Fruit fly (Drosophila melanogaster) whole organism, pupa: Measurements from ENCODE around the gene regucalcin.

Experiments used
- CG10348 ChIP-seq: fragments of 200-800 bp; sonication (Bioruptor generic); IDR thresholded peaks from 2 replicates; pipeline ENCODE4 v1.3.6; 2022; ENCODE audit warnings: missing biosample characterization, missing genetic modification characterization
- CG12605 ChIP-seq: fragments of 200-800 bp; sonication (Bioruptor generic); IDR thresholded peaks from 2 replicates; pipeline ENCODE4 v1.3.6; 2022; ENCODE audit warnings: missing biosample characterization, missing genetic modification characterization
- CG13204 ChIP-seq: fragments of 200-800 bp; sonication (Bioruptor generic); optimal IDR thresholded peaks from 2 replicates; lab custom pipeline; 2018; ENCODE audit warnings: missing biosample characterization, mild to moderate bottlenecking, missing genetic modification characterization, moderate library complexity
- CG14655 ChIP-seq: fragments of 200-800 bp; sonication (Bioruptor generic); optimal IDR thresholded peaks from 3 replicates; lab custom pipeline; 2017; ENCODE audit warnings: mild to moderate bottlenecking, missing biosample characterization, missing genetic modification reagents, missing genetic modification characterization
- CG15710 ChIP-seq: fragments of 200-800 bp; sonication (Bioruptor generic); optimal IDR thresholded peaks from 2 replicates; lab custom pipeline; 2018; ENCODE audit warnings: missing biosample characterization, mild to moderate bottlenecking, missing genetic modification characterization, moderate library complexity
- CG17806 ChIP-seq: fragments of 200-800 bp; sonication (Bioruptor generic); optimal IDR thresholded peaks from 2 replicates; lab custom pipeline; 2018; ENCODE audit warnings: missing biosample characterization, mild to moderate bottlenecking, missing genetic modification characterization, moderate library complexity
- CG32121 ChIP-seq: fragments of 200-800 bp; sonication (Bioruptor generic); IDR thresholded peaks from 2 replicates; pipeline ENCODE4 v1.3.6; 2022; ENCODE audit warnings: missing biosample characterization, missing genetic modification characterization
- CG34367 ChIP-seq: fragments of 200-800 bp; sonication (Bioruptor generic); optimal IDR thresholded peaks from 2 replicates; lab custom pipeline; 2018; ENCODE audit warnings: missing biosample characterization, mild to moderate bottlenecking, missing genetic modification characterization
- CG4496 ChIP-seq: fragments of 200-800 bp; sonication (Bioruptor generic); IDR thresholded peaks from 3 replicates; pipeline ENCODE4 v1.3.6; 2022; ENCODE audit warnings: missing biosample characterization, missing genetic modification characterization
- CG8159 ChIP-seq: fragments of 200-800 bp; sonication (Bioruptor generic); optimal IDR thresholded peaks from 3 replicates; lab custom pipeline; 2018; ENCODE audit warnings: missing biosample characterization, mild to moderate bottlenecking, missing genetic modification characterization, moderate library complexity
- CG8301 ChIP-seq: fragments of 200-800 bp; sonication (Bioruptor generic); optimal IDR thresholded peaks from 2 replicates; lab custom pipeline; 2018; ENCODE audit warnings: missing biosample characterization, mild to moderate bottlenecking, missing genetic modification characterization
- CG9948 ChIP-seq: fragments of 200-800 bp; sonication (Bioruptor generic); optimal IDR thresholded peaks from 2 replicates; lab custom pipeline; 2018; ENCODE audit warnings: missing biosample characterization, mild to moderate bottlenecking, missing genetic modification characterization, moderate library complexity
- D1 ChIP-seq: fragments of 200-800 bp; sonication (Bioruptor generic); optimal IDR thresholded peaks from 2 replicates; lab custom pipeline; 2018; ENCODE audit warnings: missing biosample characterization, mild to moderate bottlenecking, missing genetic modification characterization, moderate library complexity
- EcR ChIP-seq: fragments of 200-800 bp; sonication (Bioruptor generic); optimal IDR thresholded peaks from 3 replicates; lab custom pipeline; 2019; ENCODE audit warnings: missing biosample characterization, missing genetic modification characterization, mild to moderate bottlenecking, moderate library complexity, missing genetic modification reagents
- Ets98B ChIP-seq: fragments of 200-800 bp; sonication (Bioruptor generic); IDR thresholded peaks from 2 replicates; pipeline ENCODE4 v1.3.6; 2022; ENCODE audit warnings: missing biosample characterization, missing genetic modification characterization
- Pif1A ChIP-seq: fragments of 200-800 bp; sonication (Bioruptor generic); optimal IDR thresholded peaks from 3 replicates; lab custom pipeline; 2016; ENCODE audit warnings: missing biosample characterization, missing genetic modification characterization
- Pif1B ChIP-seq: fragments of 200-800 bp; sonication (Bioruptor generic); optimal IDR thresholded peaks from 3 replicates; lab custom pipeline; 2016; ENCODE audit warnings: missing biosample characterization, missing genetic modification characterization
- Snoo ChIP-seq: fragments of 200-800 bp; sonication (Bioruptor generic); optimal IDR thresholded peaks from 3 replicates; lab custom pipeline; 2017; ENCODE audit warnings: missing biosample characterization, mild to moderate bottlenecking, missing genetic modification characterization, inconsistent platforms
- fd96Ca ChIP-seq: fragments of 200-800 bp; sonication (Bioruptor generic); IDR thresholded peaks from 3 replicates; pipeline ENCODE4 v1.3.6; 2022; ENCODE audit warnings: missing biosample characterization, missing genetic modification characterization
- gl ChIP-seq: fragments of 200-800 bp; sonication (Bioruptor generic); optimal IDR thresholded peaks from 2 replicates; lab custom pipeline; 2018; ENCODE audit warnings: missing biosample characterization, mild to moderate bottlenecking, missing genetic modification characterization
- rn ChIP-seq: fragments of 200-800 bp; sonication (Bioruptor generic); IDR thresholded peaks from 2 replicates; pipeline ENCODE4 v1.3.6; 2022; ENCODE audit warnings: missing biosample characterization, missing genetic modification characterization

The regucalcin gene

DNA sequence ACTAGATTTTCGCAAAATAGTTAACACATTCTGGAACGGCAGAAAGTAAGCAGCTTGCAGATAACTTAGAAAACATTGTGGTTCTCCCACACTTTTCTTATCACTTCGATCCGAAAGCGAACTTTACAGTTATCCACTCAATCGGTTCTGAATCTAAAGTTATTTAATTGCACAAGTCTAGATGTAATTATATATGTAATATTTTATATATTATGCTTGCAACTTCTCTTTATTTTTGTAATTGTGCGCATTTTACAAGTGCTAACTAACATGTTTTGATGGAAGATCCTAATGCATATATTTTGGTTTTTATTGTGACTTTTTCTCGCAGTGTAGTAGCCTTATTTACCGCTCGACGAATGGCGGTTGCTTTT lies 7.8 kb upstream of the regucalcin start:
- TF ChIP-seq CG14655 (GFP tag; lab: Kevin White, UChicago) (peak; percentile 84), CG8301 (tag; lab: Kevin White, UChicago) (peak; percentile 57), CG12605 (GFP tag; lab: Robert Waterston, UW) (no peak), CG15710 (tag; lab: Kevin White, UChicago) (peak; percentile 55), D1 (tag; lab: Kevin White, UChicago) (peak; percentile 2), CG13204 (GFP tag; lab: Kevin White, UChicago) (peak; percentile 38), CG34367 (tag; lab: Kevin White, UChicago) (peak; percentile 43), CG32121 (GFP tag; lab: Robert Waterston, UW) (no peak), Snoo (peak; percentile 67), CG17806 (tag; lab: Kevin White, UChicago) (peak; percentile 9), CG9948 (tag; lab: Kevin White, UChicago) (peak; percentile 61), gl (tag; lab: Kevin White, UChicago) (no peak), CG4496 (peak; percentile 76), CG8159 (tag; lab: Kevin White, UChicago) (peak; percentile 83), Ets98B (GFP tag; lab: Robert Waterston, UW) (peak; percentile 22; the same call in 1 of the 2 replicates)
- TF ChIP-seq, all 21 proteins: peak for 12

DNA sequence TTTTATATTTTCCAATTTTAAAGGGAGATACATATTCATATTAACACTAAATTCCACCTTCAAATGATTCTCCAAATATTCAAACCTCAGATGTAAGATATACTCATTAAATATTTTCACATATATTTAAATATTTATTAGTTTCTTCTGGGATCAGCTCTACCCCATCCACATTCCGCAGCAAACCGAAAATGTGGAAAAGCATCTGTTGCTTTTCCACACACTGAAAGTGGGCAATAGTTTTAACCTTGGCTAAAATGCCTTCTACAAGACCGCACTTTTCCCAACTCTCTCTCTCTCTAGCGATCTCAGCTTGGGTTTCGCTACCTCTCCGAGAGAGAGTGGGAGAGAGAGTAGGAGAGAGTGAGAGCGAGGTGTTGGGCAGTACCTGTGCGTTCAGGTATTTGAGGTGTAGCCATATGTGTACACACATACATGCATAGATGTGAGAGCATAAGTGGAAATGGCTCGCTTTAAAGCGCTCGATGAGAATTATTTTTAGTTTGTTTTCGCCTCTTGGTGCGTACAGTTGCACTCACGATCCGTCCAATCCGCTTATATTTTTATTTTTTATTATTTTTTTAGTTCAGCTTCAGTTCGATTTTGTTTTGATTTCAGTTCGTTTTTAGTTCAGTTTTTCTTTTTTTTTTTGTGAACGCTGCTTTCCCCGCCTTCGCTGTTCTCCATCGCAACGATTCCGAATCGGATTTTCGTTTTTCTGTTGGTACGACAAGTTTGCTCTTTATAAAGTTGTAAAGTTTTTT lies 5.3 kb upstream of the regucalcin start, which contains the start of gene CG1806:
TSS of gene CG1806 (plus strand) at position 499 of the 764 bp plus-strand sequence.
- TF ChIP-seq CG14655 (GFP tag; lab: Kevin White, UChicago) (peak; percentile 45), fd96Ca (peak; percentile 69; the same call in 2 of the 3 replicates), Snoo (no peak), gl (tag; lab: Kevin White, UChicago) (peak; percentile 39), CG32121 (GFP tag; lab: Robert Waterston, UW) (peak; percentile 60; the same call in 1 of the 2 replicates), Pif1A (GFP tag; lab: Kevin White, UChicago) (peak; percentile 64), D1 (tag; lab: Kevin White, UChicago) (no peak), Ets98B (GFP tag; lab: Robert Waterston, UW) (peak; percentile 62), CG9948 (tag; lab: Kevin White, UChicago) (no peak), CG34367 (tag; lab: Kevin White, UChicago) (peak; percentile 41), CG4496 (peak; percentile 73), CG13204 (GFP tag; lab: Kevin White, UChicago) (peak; percentile 36), Pif1B (peak; percentile 64), CG12605 (GFP tag; lab: Robert Waterston, UW) (peak; percentile 62), CG8159 (tag; lab: Kevin White, UChicago) (peak; percentile 34), CG8301 (tag; lab: Kevin White, UChicago) (no peak), EcR (GFP tag; lab: Kevin White, UChicago) (peak; percentile 22), CG10348 (no peak), CG15710 (tag; lab: Kevin White, UChicago) (peak; percentile 32), rn (0 out of 2 replicates have a peak, but pooled peaks have one; percentile 19), CG17806 (tag; lab: Kevin White, UChicago) (peak; percentile 11)

DNA sequence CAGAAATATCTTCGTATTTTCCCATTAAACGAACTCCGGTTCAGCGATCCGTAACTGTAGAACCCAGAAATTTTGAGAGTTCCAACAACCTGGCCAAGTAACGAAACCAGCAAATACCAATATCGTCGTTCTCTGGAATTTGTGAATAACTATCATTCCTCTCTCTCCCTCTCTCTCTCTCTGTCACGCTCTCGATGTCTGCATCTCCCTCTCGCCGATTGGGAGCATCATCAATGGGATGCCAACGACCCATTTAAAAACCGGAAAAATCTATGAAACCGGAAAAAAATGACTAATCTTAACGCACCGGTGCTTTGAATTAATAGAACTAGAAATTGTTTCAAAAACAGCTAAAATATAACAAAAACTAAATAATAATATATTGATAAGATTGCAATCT lies 4.6 kb upstream of the regucalcin start:
- TF ChIP-seq CG32121 (GFP tag; lab: Robert Waterston, UW) (no peak), EcR (GFP tag; lab: Kevin White, UChicago) (peak; percentile 91)

DNA sequence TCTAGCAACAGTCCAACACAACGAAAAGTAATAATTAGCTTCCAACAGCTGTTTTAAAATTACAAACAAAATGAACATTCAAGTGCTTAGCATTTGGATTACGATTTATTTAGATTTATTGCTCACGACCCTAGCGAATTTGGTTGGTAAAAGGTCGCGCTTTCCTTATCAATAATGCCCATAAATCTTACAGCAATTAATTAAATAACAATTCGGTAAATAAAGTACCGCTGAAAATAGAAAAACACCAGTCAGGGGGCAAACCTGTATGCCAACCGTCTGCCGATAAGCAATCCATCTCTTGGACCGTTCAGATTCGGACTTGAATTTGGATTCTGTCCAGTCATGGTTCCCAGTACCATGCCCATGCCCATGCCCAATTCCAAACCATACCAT lies 919 bp downstream of the regucalcin start:
- TF ChIP-seq CG15710 (tag; lab: Kevin White, UChicago) (no peak), fd96Ca (no peak), gl (tag; lab: Kevin White, UChicago) (no peak), Pif1B (no peak), D1 (tag; lab: Kevin White, UChicago) (no peak), CG8159 (tag; lab: Kevin White, UChicago) (no peak), Ets98B (GFP tag; lab: Robert Waterston, UW) (no peak), CG12605 (GFP tag; lab: Robert Waterston, UW) (no peak), CG17806 (tag; lab: Kevin White, UChicago) (no peak), CG34367 (tag; lab: Kevin White, UChicago) (no peak), CG10348 (no peak), Pif1A (GFP tag; lab: Kevin White, UChicago) (no peak), CG13204 (GFP tag; lab: Kevin White, UChicago) (no peak), EcR (GFP tag; lab: Kevin White, UChicago) (no peak), rn (no peak), CG4496 (no peak), CG32121 (GFP tag; lab: Robert Waterston, UW) (no peak)

DNA sequence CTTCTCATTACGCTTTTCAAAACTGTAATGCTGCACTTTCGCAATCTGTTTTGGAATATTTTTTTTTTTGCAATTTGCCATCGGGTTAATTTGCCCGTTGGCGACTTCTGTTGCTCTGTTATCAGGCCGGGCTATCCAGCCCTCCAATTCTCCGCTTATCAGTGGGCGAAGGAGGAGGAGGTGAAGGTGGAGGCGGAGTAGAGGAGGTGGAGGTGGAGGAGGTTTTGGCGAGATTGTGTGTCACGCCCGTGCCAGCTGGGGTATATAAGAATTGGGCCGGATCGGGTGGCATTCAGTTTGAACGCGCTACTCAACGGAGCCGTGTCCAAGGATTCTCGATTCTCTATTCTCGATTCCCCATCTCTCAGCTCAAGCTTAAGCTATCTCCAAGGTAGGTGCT lies 2.0 kb downstream of the regucalcin start:
- TF ChIP-seq CG32121 (GFP tag; lab: Robert Waterston, UW) (no peak), gl (tag; lab: Kevin White, UChicago) (no peak), CG8301 (tag; lab: Kevin White, UChicago) (no peak), Snoo (no peak), CG10348 (no peak), CG13204 (GFP tag; lab: Kevin White, UChicago) (no peak), fd96Ca (no peak), CG4496 (no peak), Ets98B (GFP tag; lab: Robert Waterston, UW) (no peak), CG12605 (GFP tag; lab: Robert Waterston, UW) (no peak), D1 (tag; lab: Kevin White, UChicago) (no peak), CG17806 (tag; lab: Kevin White, UChicago) (no peak), CG9948 (tag; lab: Kevin White, UChicago) (no peak)
